Worm (Caenorhabditis elegans) whole organism, mixed stage, embryonic: ENCODE results near the gene T27E7.4.
"Not testable (repeated sequence)": the region's sequence is repeated elsewhere in the genome, so short reads cannot be mapped to it uniquely, and the experiment has no call there.

ENCODE experiments used
- M03D4.4 ChIP-seq: sonication (generic microtip); optimal IDR thresholded peaks from 2 replicates; lab custom pipeline; 2017; ENCODE audit warnings: mild to moderate bottlenecking, missing genetic modification characterization, missing compliant biosample characterization
- bed-3 ChIP-seq: fragments of 200-800 bp; sonication (Bioruptor generic); optimal IDR thresholded peaks from 3 replicates; lab custom pipeline; 2018; ENCODE audit warnings: mild to moderate bottlenecking, missing genetic modification characterization, moderate library complexity, missing compliant biosample characterization
- blmp-1 ChIP-seq: fragments of 150-350 bp; optimal IDR thresholded peaks from 2 replicates; lab custom pipeline; 2014; ENCODE audit warnings: missing biosample characterization, missing genetic modification characterization
- ceh-39 ChIP-seq: fragments of 150-350 bp; optimal IDR thresholded peaks from 2 replicates; lab custom pipeline; 2014; ENCODE audit warnings: missing biosample characterization, missing genetic modification characterization
- ceh-43 ChIP-seq: fragments of 200-800 bp; sonication (Bioruptor generic); optimal IDR thresholded peaks from 2 replicates; lab custom pipeline; 2018; ENCODE audit warnings: mild to moderate bottlenecking, missing genetic modification characterization, moderate library complexity, missing compliant biosample characterization
- ceh-83 ChIP-seq: fragments of 200-800 bp; sonication (Bioruptor generic); optimal IDR thresholded peaks from 2 replicates; lab custom pipeline; 2018; ENCODE audit warnings: mild to moderate bottlenecking, missing genetic modification characterization, missing compliant biosample characterization
- ces-1 ChIP-seq: fragments of 150-350 bp; optimal IDR thresholded peaks from 2 replicates; lab custom pipeline; 2014; ENCODE audit warnings: missing biosample characterization, missing genetic modification reagents, missing genetic modification characterization
- cnd-1 ChIP-seq: fragments of 200-800 bp; sonication (Bioruptor generic); optimal IDR thresholded peaks from 2 replicates; lab custom pipeline; 2018; ENCODE audit warnings: mild to moderate bottlenecking, missing genetic modification characterization, missing compliant biosample characterization
- elt-1 ChIP-seq: sonication (generic microtip); optimal IDR thresholded peaks from 2 replicates; lab custom pipeline; 2017; ENCODE audit warnings: missing genetic modification characterization, mild to moderate bottlenecking, missing compliant biosample characterization, antibody characterized with exemption, moderate library complexity, borderline replicate concordance; ENCODE audit not compliant: insufficient read depth
- elt-3 ChIP-seq: fragments of 150-350 bp; optimal IDR thresholded peaks from 2 replicates; lab custom pipeline; 2014; ENCODE audit warnings: missing biosample characterization, missing genetic modification characterization
- flh-1 ChIP-seq: fragments of 200-800 bp; sonication (Bioruptor generic); optimal IDR thresholded peaks from 2 replicates; lab custom pipeline; 2018; ENCODE audit warnings: mild to moderate bottlenecking, missing genetic modification characterization, moderate library complexity, missing compliant biosample characterization
- ham-2 ChIP-seq: fragments of 200-800 bp; sonication (Bioruptor generic); optimal IDR thresholded peaks from 2 replicates; lab custom pipeline; 2018; ENCODE audit warnings: mild to moderate bottlenecking, missing genetic modification characterization, missing compliant biosample characterization
- hlh-1 ChIP-seq: fragments of 150-350 bp; optimal IDR thresholded peaks from 2 replicates; lab custom pipeline; 2014; ENCODE audit warnings: missing biosample characterization, missing genetic modification reagents, missing genetic modification characterization
- lin-13 ChIP-seq: fragments of 150-350 bp; optimal IDR thresholded peaks from 2 replicates; lab custom pipeline; 2014; ENCODE audit warnings: missing biosample characterization, missing genetic modification characterization
- lin-32 ChIP-seq: fragments of 200-800 bp; sonication (Bioruptor generic); optimal IDR thresholded peaks from 2 replicates; lab custom pipeline; 2018; ENCODE audit warnings: mild to moderate bottlenecking, missing genetic modification characterization, missing compliant biosample characterization
- lsy-2 ChIP-seq: fragments of 150-350 bp; optimal IDR thresholded peaks from 2 replicates; lab custom pipeline; 2014; ENCODE audit warnings: missing biosample characterization, missing genetic modification characterization
- mab-5 ChIP-seq: fragments of 150-350 bp; optimal IDR thresholded peaks from 2 replicates; lab custom pipeline; 2014; ENCODE audit warnings: missing biosample characterization, missing genetic modification characterization
- mep-1 ChIP-seq: fragments of 150-350 bp; optimal IDR thresholded peaks from 2 replicates; lab custom pipeline; 2017; ENCODE audit warnings: missing biosample characterization, missing genetic modification reagents, missing genetic modification characterization, inconsistent platforms
- mls-2 ChIP-seq: sonication (generic microtip); optimal IDR thresholded peaks from 2 replicates; lab custom pipeline; 2016; ENCODE audit warnings: mild to moderate bottlenecking, missing genetic modification characterization, moderate library complexity, missing compliant biosample characterization
- nhr-12 ChIP-seq: fragments of 150-350 bp; optimal IDR thresholded peaks from 2 replicates; lab custom pipeline; 2014; ENCODE audit warnings: missing biosample characterization, missing genetic modification characterization
- nhr-2 ChIP-seq: fragments of 150-350 bp; optimal IDR thresholded peaks from 2 replicates; lab custom pipeline; 2014; ENCODE audit warnings: missing biosample characterization, missing genetic modification characterization
- nhr-237 ChIP-seq: fragments of 150-350 bp; optimal IDR thresholded peaks from 2 replicates; lab custom pipeline; 2014; ENCODE audit warnings: missing biosample characterization, missing genetic modification characterization
- nhr-28 ChIP-seq: fragments of 150-350 bp; optimal IDR thresholded peaks from 2 replicates; lab custom pipeline; 2014; ENCODE audit warnings: missing biosample characterization, missing genetic modification characterization
- nhr-76 ChIP-seq: sonication (generic microtip); optimal IDR thresholded peaks from 2 replicates; lab custom pipeline; 2017; ENCODE audit warnings: missing biosample characterization, missing genetic modification characterization
- pha-4 ChIP-seq: fragments of 150-350 bp; optimal IDR thresholded peaks from 2 replicates; lab custom pipeline; 2018; ENCODE audit warnings: missing biosample characterization, missing genetic modification reagents, missing genetic modification characterization
- sem-2 ChIP-seq: fragments of 200-800 bp; sonication (Bioruptor generic); optimal IDR thresholded peaks from 2 replicates; lab custom pipeline; 2018; ENCODE audit warnings: mild to moderate bottlenecking, missing genetic modification characterization, missing compliant biosample characterization
- snpc-4 ChIP-seq: fragments of 150-350 bp; optimal IDR thresholded peaks from 2 replicates; lab custom pipeline; 2014; ENCODE audit warnings: missing biosample characterization, missing genetic modification characterization
- sptf-1 ChIP-seq: sonication (generic microtip); optimal IDR thresholded peaks from 2 replicates; lab custom pipeline; 2017; ENCODE audit warnings: mild to moderate bottlenecking, missing genetic modification characterization, moderate library complexity, missing compliant biosample characterization
- unc-39 ChIP-seq: fragments of 150-350 bp; optimal IDR thresholded peaks from 2 replicates; lab custom pipeline; 2014; ENCODE audit warnings: missing biosample characterization, missing genetic modification characterization
- zip-8 ChIP-seq: fragments of 150-350 bp; optimal IDR thresholded peaks from 2 replicates; lab custom pipeline; 2014; ENCODE audit warnings: missing biosample characterization, missing genetic modification characterization

T27E7.4 gene

DNA sequence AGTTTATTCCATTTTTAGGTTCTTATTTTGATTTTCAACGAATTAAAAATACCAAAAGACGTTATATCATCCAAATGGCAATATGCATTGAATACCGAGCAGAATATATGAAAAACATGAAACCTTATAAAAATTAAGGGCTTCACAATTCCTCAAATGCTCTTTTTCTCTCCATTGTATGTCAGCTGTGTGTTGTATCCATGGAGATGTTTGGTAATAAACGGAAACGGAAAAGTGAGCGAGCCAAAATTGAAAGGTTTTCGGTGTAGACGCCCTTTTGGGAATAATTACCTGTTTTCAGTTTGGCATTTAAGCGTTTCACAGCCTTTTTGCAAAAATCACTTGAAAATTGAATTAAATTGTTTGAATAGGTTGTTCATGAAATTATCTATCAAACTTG, 22.8 kb upstream of the T27E7.4 start:
- TF ChIP-seq ceh-43 (GFP tag; lab: Kevin White, UChicago) (no peak), nhr-12 (tag; lab: Kevin White, UChicago) (no peak), pha-4 (tag; lab: Kevin White, UChicago) (no peak), M03D4.4 (tag; lab: Kevin White, UChicago) (no peak), ham-2 (GFP tag; lab: Kevin White, UChicago) (no peak), flh-1 (no peak), unc-39 (no peak), lin-32 (GFP tag; lab: Kevin White, UChicago) (no peak), sptf-1 (no peak), nhr-28 (tag; lab: Kevin White, UChicago) (no peak), sem-2 (GFP tag; lab: Kevin White, UChicago) (no peak), ces-1 (GFP tag; lab: Kevin White, UChicago) (no peak)

DNA sequence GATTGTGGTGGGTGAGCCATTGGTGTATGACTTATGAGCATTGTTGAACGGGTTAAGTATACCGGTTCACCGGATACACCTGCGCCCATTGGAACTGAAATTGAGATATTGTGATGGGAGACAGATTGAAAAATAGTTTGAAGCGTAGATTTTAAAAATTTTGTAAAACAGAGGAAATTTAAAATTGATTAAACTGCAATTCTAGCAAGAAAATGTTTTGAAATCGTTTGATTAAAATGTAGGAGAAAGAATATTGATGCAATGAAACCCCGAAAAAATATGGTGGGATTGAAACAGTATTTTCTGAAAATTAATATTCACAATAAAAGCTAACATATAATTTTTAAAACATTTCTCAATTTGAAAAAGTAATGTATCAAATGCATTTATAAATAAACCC, 19.9 kb upstream of the T27E7.4 start, which contains the start of gene Y57G11B.6:
TSS of gene Y57G11B.6 (minus strand) at position 101 of the 400 bp plus-strand sequence.
- no peak for TF ChIP-seq nhr-76 (tag; lab: Kevin White, UChicago)
- TF ChIP-seq elt-3 (tag; lab: Kevin White, UChicago): no peak
- TF ChIP-seq M03D4.4 (tag; lab: Kevin White, UChicago): no peak
- no peak for TF ChIP-seq mep-1 (tag; lab: Kevin White, UChicago)
- no peak for TF ChIP-seq hlh-1 (tag; lab: Kevin White, UChicago)
- no peak for TF ChIP-seq pha-4 (tag; lab: Kevin White, UChicago)
- TF ChIP-seq lsy-2 (tag; lab: Kevin White, UChicago): no peak
- no peak for TF ChIP-seq ham-2 (GFP tag; lab: Kevin White, UChicago)
- no peak for TF ChIP-seq zip-8 (tag; lab: Kevin White, UChicago)
- TF ChIP-seq sptf-1: no peak
- no peak for TF ChIP-seq snpc-4 (tag; lab: Kevin White, UChicago)
- no peak for TF ChIP-seq mls-2 (tag; lab: Kevin White, UChicago)
- TF ChIP-seq ces-1 (GFP tag; lab: Kevin White, UChicago): no peak
- no peak for TF ChIP-seq nhr-237 (tag; lab: Kevin White, UChicago)
- TF ChIP-seq blmp-1 (tag; lab: Kevin White, UChicago): no peak
- no peak for TF ChIP-seq ceh-83 (GFP tag; lab: Kevin White, UChicago)
- TF ChIP-seq ceh-39: no peak

- TF ChIP-seq nhr-76 (tag; lab: Kevin White, UChicago); lin-32 (GFP tag; lab: Kevin White, UChicago); bed-3 (GFP tag; lab: Kevin White, UChicago): not testable (repeated sequence)
Measured at ce11 chrIV:14551870-14552269, 17.0 kb upstream of the T27E7.4 start, which contains the start of gene pals-30. Gene pals-30, minus strand, starts transcription at chrIV:14551970.

DNA sequence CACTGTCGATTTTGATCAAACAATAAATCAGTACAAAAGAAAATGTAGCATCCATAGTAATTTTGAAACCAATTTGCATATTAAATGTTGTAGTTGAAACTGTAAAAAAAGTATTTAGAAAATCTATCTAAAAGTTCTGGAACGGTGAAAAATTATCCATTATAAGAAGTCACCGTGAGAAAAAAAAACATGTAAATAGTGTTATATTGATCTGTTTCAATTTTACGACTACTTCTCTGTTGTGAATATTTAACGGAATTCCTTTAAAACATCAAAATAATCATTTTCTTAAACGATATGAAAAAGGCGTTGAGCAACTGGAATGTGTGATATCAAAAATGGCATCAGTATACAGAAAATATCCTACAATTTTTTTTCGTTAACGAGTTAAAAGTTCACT, 14.4 kb upstream of the T27E7.4 start, which contains the start of gene T27E7.9:
TSS of gene T27E7.9 (minus strand) at position 101 of the 400 bp plus-strand sequence.
- TF ChIP-seq lsy-2 (tag; lab: Kevin White, UChicago): no peak
- TF ChIP-seq sptf-1: no peak
- TF ChIP-seq unc-39: no peak
- no peak for TF ChIP-seq lin-13 (tag; lab: Kevin White, UChicago)
- no peak for TF ChIP-seq pha-4 (tag; lab: Kevin White, UChicago)
- TF ChIP-seq blmp-1 (tag; lab: Kevin White, UChicago): no peak
- TF ChIP-seq nhr-2 (tag; lab: Kevin White, UChicago): no peak
- no peak for TF ChIP-seq nhr-76 (tag; lab: Kevin White, UChicago)
- TF ChIP-seq ces-1 (GFP tag; lab: Kevin White, UChicago): no peak
- TF ChIP-seq ham-2 (GFP tag; lab: Kevin White, UChicago): no peak
- no peak for TF ChIP-seq mab-5 (tag; lab: Kevin White, UChicago)
- TF ChIP-seq cnd-1 (tag; lab: Kevin White, UChicago): no peak
- TF ChIP-seq ceh-39: no peak
- TF ChIP-seq mls-2 (tag; lab: Kevin White, UChicago): no peak
- TF ChIP-seq ceh-83 (GFP tag; lab: Kevin White, UChicago): no peak
- TF ChIP-seq zip-8 (tag; lab: Kevin White, UChicago): no peak
- TF ChIP-seq elt-1 (tag; lab: Kevin White, UChicago): no peak

DNA sequence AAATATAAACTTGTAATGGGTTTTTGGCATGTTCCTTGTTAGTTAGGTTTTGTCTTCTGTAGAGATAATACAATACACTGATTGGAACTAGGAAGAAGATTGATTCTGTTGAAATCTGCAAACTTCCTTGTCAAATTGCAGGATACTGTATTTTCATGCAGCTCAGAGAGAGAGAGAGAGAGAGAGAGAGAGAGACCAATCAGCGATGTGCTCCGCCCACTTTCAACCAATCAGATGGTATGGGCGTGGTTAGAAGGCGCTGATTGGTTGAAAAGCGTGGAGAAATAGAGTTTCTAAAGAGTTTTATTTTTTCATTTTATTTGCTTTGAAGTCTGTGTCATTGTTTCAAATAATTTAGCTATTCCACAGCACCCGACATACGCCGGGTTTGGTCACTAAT, 12.4 kb upstream of the T27E7.4 start:
- no peak for TF ChIP-seq flh-1
- TF ChIP-seq sptf-1: no peak
- TF ChIP-seq hlh-1 (tag; lab: Kevin White, UChicago): no peak
- TF ChIP-seq elt-1 (tag; lab: Kevin White, UChicago): no peak
- no peak for TF ChIP-seq mab-5 (tag; lab: Kevin White, UChicago)
- TF ChIP-seq cnd-1 (tag; lab: Kevin White, UChicago): no peak
- TF ChIP-seq unc-39: no peak
- no peak for TF ChIP-seq bed-3 (GFP tag; lab: Kevin White, UChicago)
